Worm (Caenorhabditis elegans) whole organism, L2 larva: ENCODE results near the gene F54E2.5.

Source experiments
- C34F6.9 ChIP-seq: fragments of 150-350 bp; optimal IDR thresholded peaks from 2 replicates; lab custom pipeline; 2014; ENCODE audit warnings: missing biosample characterization, missing genetic modification characterization
- aly-2 ChIP-seq: fragments of 150-350 bp; optimal IDR thresholded peaks from 2 replicates; lab custom pipeline; 2014; ENCODE audit warnings: missing biosample characterization, missing genetic modification characterization
- blmp-1 ChIP-seq: sonication (generic microtip); optimal IDR thresholded peaks from 2 replicates; lab custom pipeline; 2017; ENCODE audit warnings: missing genetic modification characterization, mild to moderate bottlenecking, missing compliant biosample characterization, antibody characterized with exemption, moderate library complexity; ENCODE audit not compliant: insufficient read depth
- crh-2 ChIP-seq: sonication (generic microtip); optimal IDR thresholded peaks from 2 replicates; lab custom pipeline; 2017; ENCODE audit warnings: missing biosample characterization, missing genetic modification characterization
- dmd-4 ChIP-seq: sonication (generic microtip); optimal IDR thresholded peaks from 2 replicates; lab custom pipeline; 2017; ENCODE audit warnings: missing biosample characterization, missing genetic modification characterization
- fos-1 ChIP-seq: fragments of 150-350 bp; optimal IDR thresholded peaks from 2 replicates; lab custom pipeline; 2014; ENCODE audit warnings: missing biosample characterization, missing genetic modification characterization
- lin-11 ChIP-seq: fragments of 150-350 bp; sonication (generic microtip); optimal IDR thresholded peaks from 2 replicates; lab custom pipeline; 2014; ENCODE audit warnings: missing biosample characterization, missing genetic modification characterization, inconsistent platforms, mixed read lengths
- lsy-2 ChIP-seq, 2 experiments: fragments of 150-350 bp in 1 of 2; sonication (generic microtip) in 1 of 2; optimal IDR thresholded peaks; 2 replicates each; lab custom pipeline; 2014 to 2017; ENCODE audit warnings: missing biosample characterization in 2 of 2, missing genetic modification characterization in 2 of 2
- nhr-237 ChIP-seq: fragments of 150-350 bp; optimal IDR thresholded peaks from 2 replicates; lab custom pipeline; 2014; ENCODE audit warnings: missing biosample characterization, missing genetic modification characterization
- sem-4 ChIP-seq: fragments of 150-350 bp; optimal IDR thresholded peaks from 2 replicates; lab custom pipeline; 2014; ENCODE audit warnings: missing biosample characterization, missing genetic modification reagents, missing genetic modification characterization
- sma-3 ChIP-seq: sonication (generic microtip); optimal IDR thresholded peaks from 2 replicates; lab custom pipeline; 2016; ENCODE audit warnings: missing genetic modification reagents, missing genetic modification characterization, missing compliant biosample characterization

The F54E2.5 gene

DNA sequence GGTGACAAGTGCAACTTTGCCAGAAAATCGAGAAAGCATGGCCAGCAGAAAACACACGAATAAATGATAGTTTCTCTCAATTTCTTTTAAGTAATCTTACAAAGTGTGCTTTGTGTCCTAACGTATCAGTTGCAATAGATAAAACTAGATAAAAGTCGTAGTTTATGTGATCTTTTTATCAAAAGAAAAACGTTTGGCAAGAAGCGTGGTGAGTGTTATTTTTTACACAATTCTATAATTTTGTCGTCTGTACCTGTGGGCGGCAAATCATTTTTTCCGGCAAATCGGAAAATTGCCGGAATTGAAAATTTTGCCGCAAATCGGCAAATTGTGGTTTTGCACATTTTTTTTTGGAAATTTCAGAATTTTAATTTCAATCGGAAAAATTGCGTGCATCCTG, 48.4 kb downstream of the F54E2.5 start, which contains the start of gene R05D8.9:
R05D8.9 (minus strand) TSS at position 101 of the 400 bp plus-strand sequence.
- TF ChIP-seq dmd-4 (tag; lab: Kevin White, UChicago) (no peak), lsy-2 (tag; optimal IDR thresholded peaks at IDR 0.05; lab: Kevin White, UChicago) (no peak), sem-4 (no peak), aly-2 (no peak), sma-3 (GFP tag; lab: Kevin White, UChicago) (no peak), lin-11 (tag; lab: Kevin White, UChicago) (no peak), nhr-237 (tag; lab: Kevin White, UChicago) (no peak), blmp-1 (tag; lab: Kevin White, UChicago) (no peak), crh-2 (no peak)

DNA sequence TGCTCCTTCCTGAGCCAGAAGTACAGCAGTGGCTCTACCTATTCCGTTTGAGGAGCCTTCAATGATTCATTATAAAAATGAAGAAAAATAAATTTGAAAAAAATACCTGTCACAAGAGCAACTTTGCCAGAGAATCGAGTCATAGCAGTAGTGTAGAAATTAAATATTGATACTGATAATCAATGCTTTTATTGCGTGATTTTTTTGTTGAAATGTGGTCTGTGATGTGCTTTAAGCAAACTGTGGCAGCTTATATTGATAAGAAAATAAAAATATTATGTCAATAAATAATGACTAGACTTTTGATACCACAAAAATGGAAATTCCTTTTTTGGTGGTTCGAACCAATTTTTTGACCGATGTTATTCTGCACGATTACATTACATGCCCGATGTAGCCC, 50.8 kb downstream of the F54E2.5 start, which contains the start of gene dhs-14:
dhs-14 (minus strand) TSS at position 149 of the 400 bp plus-strand sequence.
- TF ChIP-seq C34F6.9 (tag; lab: Kevin White, UChicago), result no peak
- peak; percentile 69 for TF ChIP-seq fos-1 (tag; lab: Kevin White, UChicago)
